Worm (Caenorhabditis elegans) whole organism, early embryonic: ENCODE results near the gene C16B8.4.

Experiments
- B0310.2 ChIP-seq: sonication (generic microtip); optimal IDR thresholded peaks from 2 replicates; lab custom pipeline; 2016; ENCODE audit warnings: mild to moderate bottlenecking, missing genetic modification characterization, missing compliant biosample characterization
- F13C5.2 ChIP-seq: sonication (generic microtip); optimal IDR thresholded peaks from 2 replicates; lab custom pipeline; 2017; ENCODE audit warnings: mild to moderate bottlenecking, missing genetic modification characterization, inconsistent platforms, missing compliant biosample characterization
- ama-1 ChIP-seq: fragments of 150-350 bp; optimal IDR thresholded peaks from 2 replicates; lab custom pipeline; 2014
- ets-7 ChIP-seq: sonication (generic microtip); optimal IDR thresholded peaks from 2 replicates; lab custom pipeline; 2016; ENCODE audit warnings: missing genotype, missing genetic modification characterization, missing compliant biosample characterization
- flt-1 ChIP-seq: fragments of 200-800 bp; sonication (Bioruptor generic); IDR thresholded peaks from 2 replicates; pipeline ENCODE4 v1.3.6; 2022; ENCODE audit warnings: missing genetic modification characterization, missing compliant biosample characterization
- hnd-1 ChIP-seq: sonication (generic microtip); optimal IDR thresholded peaks from 2 replicates; lab custom pipeline; 2016; ENCODE audit warnings: missing genetic modification characterization, missing compliant biosample characterization
- scrt-1 ChIP-seq: fragments of 200-800 bp; sonication (Bioruptor generic); IDR thresholded peaks from 2 replicates; pipeline ENCODE4 v1.3.6; 2022; ENCODE audit warnings: missing genetic modification characterization, missing compliant biosample characterization
- tbx-11 ChIP-seq: fragments of 200-800 bp; sonication (Bioruptor generic); IDR thresholded peaks from 2 replicates; pipeline ENCODE4 v1.3.6; 2022; ENCODE audit warnings: missing genetic modification characterization, missing compliant biosample characterization
- tbx-37 ChIP-seq: fragments of 200-800 bp; sonication (Bioruptor generic); conservative IDR thresholded peaks from 2 replicates; pipeline ENCODE4 v1.3.6; 2022; ENCODE audit warnings: missing genetic modification reagents, missing genetic modification characterization, missing compliant biosample characterization

DNA sequence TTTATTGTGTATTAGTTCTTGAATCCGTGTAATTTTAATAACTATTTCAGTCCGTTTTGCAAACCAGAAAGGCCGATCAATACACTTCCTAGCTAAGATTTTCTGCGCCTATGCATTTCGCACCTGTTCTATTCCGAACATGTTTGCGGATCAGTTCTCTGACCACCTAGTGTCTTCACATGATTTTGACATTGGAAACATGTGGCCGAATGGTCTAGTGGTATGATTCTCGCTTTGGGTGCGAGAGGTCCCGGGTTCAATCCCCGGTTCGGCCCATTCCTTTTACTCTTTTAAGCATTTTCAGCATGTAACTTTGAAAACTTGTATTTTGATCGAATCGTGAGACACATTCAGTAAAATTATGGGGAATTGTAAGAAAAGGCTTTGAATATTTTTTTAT, 4.1 kb downstream of the C16B8.4 start:
- peak; percentile 84 for TF ChIP-seq scrt-1 (GFP tag; lab: Robert Waterston, UW)
- TF ChIP-seq F13C5.2 (tag; lab: Kevin White, UChicago) = no peak
- TF ChIP-seq ama-1 (lab: Kevin White, UChicago) = no peak
- TF ChIP-seq tbx-11 = peak; percentile 80
- no peak for TF ChIP-seq B0310.2 (tag; lab: Kevin White, UChicago)
- no peak for TF ChIP-seq ets-7 (tag; lab: Kevin White, UChicago)
- TF ChIP-seq flt-1 (GFP tag; lab: Robert Waterston, UW) = peak; percentile 81
- no peak for TF ChIP-seq hnd-1 (tag; lab: Kevin White, UChicago)
- TF ChIP-seq tbx-37 = peak; percentile 84
